Worm (Caenorhabditis elegans) whole organism, L2 larva: Measurements from ENCODE around the gene lpr-3.

ENCODE experiments used
- C34F6.9 ChIP-seq: fragments of 150-350 bp; optimal IDR thresholded peaks from 2 replicates; lab custom pipeline; 2014; ENCODE audit warnings: missing biosample characterization, missing genetic modification characterization
- F13H6.1 ChIP-seq: sonication (generic microtip); optimal IDR thresholded peaks from 2 replicates; lab custom pipeline; 2016; ENCODE audit warnings: missing genetic modification characterization, missing compliant biosample characterization
- R02D3.7 ChIP-seq: fragments of 150-350 bp; optimal IDR thresholded peaks from 2 replicates; lab custom pipeline; 2014; ENCODE audit warnings: missing biosample characterization, missing genetic modification characterization
- Y55F3AM.14 ChIP-seq: fragments of 200-800 bp; sonication (Bioruptor generic); optimal IDR thresholded peaks from 2 replicates; lab custom pipeline; 2018; ENCODE audit warnings: mild to moderate bottlenecking, missing genetic modification characterization, missing compliant biosample characterization
- ZK546.5 ChIP-seq: sonication (generic microtip); optimal IDR thresholded peaks from 2 replicates; lab custom pipeline; 2017; ENCODE audit warnings: missing biosample characterization, missing genetic modification characterization
- alr-1 ChIP-seq: fragments of 150-350 bp; optimal IDR thresholded peaks from 2 replicates; lab custom pipeline; 2014; ENCODE audit warnings: missing biosample characterization, missing genetic modification characterization
- aly-2 ChIP-seq: fragments of 150-350 bp; optimal IDR thresholded peaks from 2 replicates; lab custom pipeline; 2014; ENCODE audit warnings: missing biosample characterization, missing genetic modification characterization
- ama-1 ChIP-seq: fragments of 150-350 bp; optimal IDR thresholded peaks from 2 replicates; lab custom pipeline; 2018; ENCODE audit warnings: inconsistent platforms
- blmp-1 ChIP-seq: sonication (generic microtip); optimal IDR thresholded peaks from 2 replicates; lab custom pipeline; 2017; ENCODE audit warnings: missing genetic modification characterization, mild to moderate bottlenecking, missing compliant biosample characterization, antibody characterized with exemption, moderate library complexity; ENCODE audit not compliant: insufficient read depth
- ceh-16 ChIP-seq: fragments of 150-350 bp; optimal IDR thresholded peaks from 2 replicates; lab custom pipeline; 2014; ENCODE audit warnings: missing biosample characterization, missing genetic modification characterization
- crh-2 ChIP-seq: sonication (generic microtip); optimal IDR thresholded peaks from 2 replicates; lab custom pipeline; 2017; ENCODE audit warnings: missing biosample characterization, missing genetic modification characterization
- dmd-4 ChIP-seq: sonication (generic microtip); optimal IDR thresholded peaks from 2 replicates; lab custom pipeline; 2017; ENCODE audit warnings: missing biosample characterization, missing genetic modification characterization
- egl-27 ChIP-seq: sonication (generic microtip); optimal IDR thresholded peaks from 3 replicates; lab custom pipeline; 2017; ENCODE audit warnings: missing biosample characterization, missing genetic modification reagents, missing genetic modification characterization
- elt-1 ChIP-seq: fragments of 150-350 bp; optimal IDR thresholded peaks from 2 replicates; lab custom pipeline; 2014; ENCODE audit warnings: missing biosample characterization, missing genetic modification characterization
- elt-3 ChIP-seq: sonication (generic microtip); optimal IDR thresholded peaks from 2 replicates; lab custom pipeline; 2017; ENCODE audit warnings: missing biosample characterization, missing genetic modification characterization
- fos-1 ChIP-seq: fragments of 150-350 bp; optimal IDR thresholded peaks from 2 replicates; lab custom pipeline; 2014; ENCODE audit warnings: missing biosample characterization, missing genetic modification characterization
- gmeb-1 ChIP-seq: fragments of 150-350 bp; optimal IDR thresholded peaks from 2 replicates; lab custom pipeline; 2014; ENCODE audit warnings: missing biosample characterization, missing genetic modification characterization
- lin-11 ChIP-seq: fragments of 150-350 bp; sonication (generic microtip); optimal IDR thresholded peaks from 2 replicates; lab custom pipeline; 2014; ENCODE audit warnings: missing biosample characterization, missing genetic modification characterization, inconsistent platforms, mixed read lengths
- lin-13 ChIP-seq: fragments of 150-350 bp; optimal IDR thresholded peaks from 2 replicates; lab custom pipeline; 2014; ENCODE audit warnings: missing biosample characterization, missing genetic modification reagents, missing genetic modification characterization
- lin-39 ChIP-seq: fragments of 150-350 bp; optimal IDR thresholded peaks from 2 replicates; lab custom pipeline; 2014; ENCODE audit warnings: missing biosample characterization, missing genetic modification reagents, missing genetic modification characterization
- lsy-2 ChIP-seq, 2 experiments: fragments of 150-350 bp in 1 of 2; sonication (generic microtip) in 1 of 2; optimal IDR thresholded peaks; 2 replicates each; lab custom pipeline; 2014 to 2017; ENCODE audit warnings: missing biosample characterization in 2 of 2, missing genetic modification characterization in 2 of 2
- mab-5 ChIP-seq: fragments of 150-350 bp; optimal IDR thresholded peaks from 2 replicates; lab custom pipeline; 2014; ENCODE audit warnings: missing biosample characterization, missing genetic modification characterization
- mbf-1 ChIP-seq: sonication (generic microtip); optimal IDR thresholded peaks from 2 replicates; lab custom pipeline; 2017; ENCODE audit warnings: missing biosample characterization, missing genetic modification characterization
- mdl-1 ChIP-seq, 2 experiments: fragments of 150-350 bp in 1 of 2; sonication (generic microtip) in 1 of 2; optimal IDR thresholded peaks; 2 replicates each; lab custom pipeline; 2017; ENCODE audit warnings: missing biosample characterization in 2 of 2, missing genetic modification characterization in 2 of 2
- nhr-10 ChIP-seq: sonication (generic microtip); optimal IDR thresholded peaks from 2 replicates; lab custom pipeline; 2017; ENCODE audit warnings: missing biosample characterization, missing genetic modification characterization
- nhr-11 ChIP-seq: fragments of 150-350 bp; optimal IDR thresholded peaks from 2 replicates; lab custom pipeline; 2014; ENCODE audit warnings: missing biosample characterization, missing genetic modification characterization
- nhr-12 ChIP-seq: fragments of 150-350 bp; optimal IDR thresholded peaks from 2 replicates; lab custom pipeline; 2014; ENCODE audit warnings: missing biosample characterization, missing genetic modification characterization
- nhr-129 ChIP-seq: fragments of 150-350 bp; optimal IDR thresholded peaks from 2 replicates; lab custom pipeline; 2014; ENCODE audit warnings: missing biosample characterization, missing genetic modification characterization
- nhr-21 ChIP-seq: fragments of 150-350 bp; optimal IDR thresholded peaks from 2 replicates; lab custom pipeline; 2014; ENCODE audit warnings: missing biosample characterization, missing genetic modification characterization
- nhr-23 ChIP-seq: fragments of 150-350 bp; optimal IDR thresholded peaks from 2 replicates; lab custom pipeline; 2014; ENCODE audit warnings: missing biosample characterization, missing genetic modification reagents, missing genetic modification characterization
- nhr-237 ChIP-seq: fragments of 150-350 bp; optimal IDR thresholded peaks from 2 replicates; lab custom pipeline; 2014; ENCODE audit warnings: missing biosample characterization, missing genetic modification characterization
- nhr-25 ChIP-seq: fragments of 150-350 bp; sonication (generic microtip); optimal IDR thresholded peaks from 3 replicates; lab custom pipeline; 2014; ENCODE audit warnings: missing biosample characterization, missing genetic modification characterization
- nhr-6 ChIP-seq: fragments of 150-350 bp; optimal IDR thresholded peaks from 2 replicates; lab custom pipeline; 2014; ENCODE audit warnings: missing biosample characterization, missing genetic modification characterization
- nhr-77 ChIP-seq: fragments of 150-350 bp; optimal IDR thresholded peaks from 2 replicates; lab custom pipeline; 2014; ENCODE audit warnings: missing biosample characterization, missing genetic modification characterization
- peb-1 ChIP-seq: fragments of 150-350 bp; optimal IDR thresholded peaks from 2 replicates; lab custom pipeline; 2014; ENCODE audit warnings: missing biosample characterization, missing genetic modification characterization
- sem-4 ChIP-seq: fragments of 150-350 bp; optimal IDR thresholded peaks from 2 replicates; lab custom pipeline; 2014; ENCODE audit warnings: missing biosample characterization, missing genetic modification reagents, missing genetic modification characterization
- skn-1 ChIP-seq: sonication (generic microtip); optimal IDR thresholded peaks from 2 replicates; lab custom pipeline; 2017; ENCODE audit warnings: missing biosample characterization, missing genetic modification characterization
- sma-3 ChIP-seq: sonication (generic microtip); optimal IDR thresholded peaks from 2 replicates; lab custom pipeline; 2016; ENCODE audit warnings: missing genetic modification reagents, missing genetic modification characterization, missing compliant biosample characterization
- sma-9 ChIP-seq, 2 experiments: fragments of 150-350 bp in 1 of 2; sonication (generic microtip) in 1 of 2; optimal IDR thresholded peaks; 2 replicates each; lab custom pipeline; 2014 to 2016; ENCODE audit warnings: missing genetic modification characterization in 2 of 2, mild to moderate bottlenecking in 1 of 2, missing biosample characterization in 1 of 2, missing compliant biosample characterization in 1 of 2, missing genetic modification reagents in 1 of 2, moderate library complexity in 1 of 2
- snpc-4 ChIP-seq: fragments of 150-350 bp; optimal IDR thresholded peaks from 2 replicates; lab custom pipeline; 2014; ENCODE audit warnings: missing biosample characterization, missing genetic modification characterization
- unc-39 ChIP-seq: fragments of 150-350 bp; optimal IDR thresholded peaks from 2 replicates; lab custom pipeline; 2014; ENCODE audit warnings: missing biosample characterization, missing genetic modification characterization
- unc-55 ChIP-seq: fragments of 150-350 bp; sonication (generic microtip); optimal IDR thresholded peaks from 3 replicates; lab custom pipeline; 2014; ENCODE audit warnings: missing biosample characterization, missing genetic modification reagents, missing genetic modification characterization
- unc-62 ChIP-seq: fragments of 150-350 bp; optimal IDR thresholded peaks from 2 replicates; lab custom pipeline; 2014; ENCODE audit warnings: missing biosample characterization, missing genetic modification reagents, missing genetic modification characterization
- zag-1 ChIP-seq: fragments of 150-350 bp; optimal IDR thresholded peaks from 2 replicates; lab custom pipeline; 2014; ENCODE audit warnings: missing biosample characterization, missing genetic modification characterization
- ztf-1 ChIP-seq: fragments of 200-800 bp; sonication (Bioruptor generic); conservative IDR thresholded peaks from 2 replicates; pipeline ENCODE4 v1.3.6; 2022; ENCODE audit warnings: missing genetic modification characterization, missing compliant biosample characterization
- ztf-11 ChIP-seq: sonication (generic microtip); optimal IDR thresholded peaks from 2 replicates; lab custom pipeline; 2017; ENCODE audit warnings: missing biosample characterization, missing genetic modification characterization
- ztf-4 ChIP-seq: fragments of 150-350 bp; optimal IDR thresholded peaks from 2 replicates; lab custom pipeline; 2014; ENCODE audit warnings: missing biosample characterization, missing genetic modification characterization

Gene lpr-3

DNA sequence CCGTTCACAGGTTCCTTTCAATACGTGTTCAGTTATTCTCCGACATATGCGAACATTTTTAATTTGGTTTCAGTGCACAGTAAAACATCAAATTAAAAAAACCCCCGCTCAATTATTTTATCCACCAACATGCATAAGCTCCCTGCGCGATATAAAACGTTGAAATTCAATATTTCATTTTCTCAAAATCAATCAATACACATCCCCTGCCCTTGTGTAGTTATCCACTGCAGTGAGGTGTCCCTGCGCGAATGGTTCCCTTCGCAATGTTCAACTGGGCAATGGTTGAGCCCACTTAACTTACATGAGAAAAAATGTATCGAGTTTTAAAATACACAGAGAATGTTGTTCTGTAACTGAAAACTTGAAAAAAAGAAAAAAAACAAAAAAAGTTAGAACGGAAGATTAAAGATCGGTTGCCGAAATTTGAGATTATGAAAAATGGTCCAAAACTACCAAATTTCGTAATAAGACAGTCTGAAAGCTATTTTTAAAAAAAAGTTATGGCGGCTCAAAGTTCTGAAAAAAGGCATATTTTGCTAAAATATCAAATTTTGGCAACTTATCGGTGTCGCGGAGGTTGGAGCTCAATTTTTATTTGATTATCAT, 36.9 kb downstream of the lpr-3 start (continued):
- TF ChIP-seq lin-13 (GFP tag; lab: Kevin White, UChicago) (peak; percentile 99), sma-9 (GFP tag; optimal IDR thresholded peaks at IDR 0.05; lab: Kevin White, UChicago) (peak; percentile 100), sma-9 (tag; optimal IDR thresholded peaks at IDR 0.05; lab: Kevin White, UChicago) (peak; percentile 94), nhr-10 (tag; lab: Kevin White, UChicago) (peak; percentile 100), C34F6.9 (tag; lab: Kevin White, UChicago) (peak; percentile 100), nhr-237 (tag; lab: Kevin White, UChicago) (peak; percentile 100), nhr-21 (peak; percentile 100), egl-27 (tag; lab: Kevin White, UChicago) (peak; percentile 100), elt-3 (tag; lab: Kevin White, UChicago) (peak; percentile 100), unc-62 (GFP tag; lab: Kevin White, UChicago) (peak; percentile 99), blmp-1 (peak; percentile 88), nhr-129 (tag; lab: Kevin White, UChicago) (peak; percentile 100), nhr-23 (tag; lab: Kevin White, UChicago) (peak; percentile 56), ztf-4 (tag; lab: Kevin White, UChicago) (peak; percentile 99), elt-1 (peak; percentile 54), ceh-16 (tag; lab: Kevin White, UChicago) (peak; percentile 95), zag-1 (tag; lab: Kevin White, UChicago) (peak; percentile 100), unc-39 (tag; lab: Kevin White, UChicago) (peak; percentile 98), crh-2 (tag; lab: Kevin White, UChicago) (peak; percentile 100), lsy-2 (tag; optimal IDR thresholded peaks at IDR 0.05; lab: Kevin White, UChicago) (peak; percentile 97 to 98), alr-1 (tag; lab: Kevin White, UChicago) (peak; percentile 61), ZK546.5 (tag; lab: Kevin White, UChicago) (peak; percentile 90), mdl-1 (tag; optimal IDR thresholded peaks at IDR 0.05; lab: Kevin White, UChicago) (peak; percentile 95 to 97), nhr-11 (tag; lab: Kevin White, UChicago) (peak; percentile 85), nhr-6 (peak; percentile 99), snpc-4 (tag; lab: Kevin White, UChicago) (peak; percentile 94)

ce11 chrX:11095480-11095879, 38.3 kb downstream of the lpr-3 start:
- TF ChIP-seq elt-1 (no peak), Y55F3AM.14 (GFP tag; lab: Kevin White, UChicago) (peak; percentile 51), sem-4 (tag; lab: Kevin White, UChicago) (peak; percentile 58), egl-27 (tag; lab: Kevin White, UChicago) (peak; percentile 71), blmp-1 (peak; percentile 59), lsy-2 (tag; optimal IDR thresholded peaks at IDR 0.05; lab: Kevin White, UChicago) (peak in 1 of 2 experiments; percentile 76), nhr-10 (tag; lab: Kevin White, UChicago) (peak; percentile 11), sma-3 (GFP tag; lab: Kevin White, UChicago) (peak; percentile 82), lin-13 (GFP tag; lab: Kevin White, UChicago) (peak; percentile 80), ztf-1 (GFP tag; lab: Robert Waterston, UW) (no peak), nhr-23 (tag; lab: Kevin White, UChicago) (no peak), crh-2 (tag; lab: Kevin White, UChicago) (peak; percentile 79), ama-1 (lab: Kevin White, UChicago) (no peak), ceh-16 (tag; lab: Kevin White, UChicago) (no peak), sma-9 (GFP tag; optimal IDR thresholded peaks at IDR 0.05; lab: Kevin White, UChicago) (peak; percentile 79), sma-9 (tag; optimal IDR thresholded peaks at IDR 0.05; lab: Kevin White, UChicago) (no peak), elt-3 (tag; lab: Kevin White, UChicago) (no peak), skn-1 (tag; lab: Kevin White, UChicago) (no peak), R02D3.7 (tag; lab: Kevin White, UChicago) (no peak), ZK546.5 (tag; lab: Kevin White, UChicago) (no peak), dmd-4 (tag; lab: Kevin White, UChicago) (peak; percentile 13), nhr-129 (tag; lab: Kevin White, UChicago) (peak; percentile 85), nhr-25 (tag; lab: Kevin White, UChicago) (no peak), C34F6.9 (tag; lab: Kevin White, UChicago) (peak; percentile 60), unc-62 (GFP tag; lab: Kevin White, UChicago) (no peak), ztf-11 (tag; lab: Kevin White, UChicago) (no peak), lin-39 (tag; lab: Kevin White, UChicago) (no peak), F13H6.1 (peak; percentile 72), snpc-4 (tag; lab: Kevin White, UChicago) (no peak), mab-5 (tag; lab: Kevin White, UChicago) (peak; percentile 84), unc-55 (peak; percentile 86), gmeb-1 (tag; lab: Kevin White, UChicago) (peak; percentile 21), nhr-77 (tag; lab: Kevin White, UChicago) (no peak), fos-1 (tag; lab: Kevin White, UChicago) (peak; percentile 77), aly-2 (tag; lab: Kevin White, UChicago) (no peak), nhr-12 (no peak), peb-1 (tag; lab: Kevin White, UChicago) (no peak), mdl-1 (tag; optimal IDR thresholded peaks at IDR 0.05; lab: Kevin White, UChicago) (peak in 1 of 2 experiments; percentile 86), alr-1 (tag; lab: Kevin White, UChicago) (no peak), zag-1 (tag; lab: Kevin White, UChicago) (peak; percentile 60), nhr-6 (peak; percentile 60), lin-11 (tag; lab: Kevin White, UChicago) (peak; percentile 79), mbf-1 (tag; lab: Kevin White, UChicago) (no peak)
